Fruit fly (Drosophila melanogaster) S2 (cell line): ENCODE measurements around the gene CG12003.

ENCODE experiments used
- CG8478 ChIP-seq: fragments of >200 bp; optimal IDR thresholded peaks from 2 replicates; lab custom pipeline; 2018
- CTCF ChIP-seq, 2 experiments: fragments of >200 bp; optimal IDR thresholded peaks; 2 replicates each; lab custom pipeline; 2018

DNA sequence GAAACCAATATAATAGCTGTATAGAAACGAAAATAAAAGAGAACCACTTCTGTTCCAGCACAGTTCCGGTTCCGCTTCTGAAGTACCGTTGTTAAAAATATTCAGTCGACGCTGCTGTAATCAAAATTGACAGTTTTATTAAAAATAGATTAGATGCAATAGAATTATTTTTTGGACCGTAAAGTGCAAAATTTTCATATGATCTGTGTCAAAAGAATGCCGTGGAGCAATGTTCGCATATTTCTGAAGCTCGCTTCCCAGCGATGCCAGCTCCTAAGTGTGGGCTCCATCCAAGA, 37.6 kb downstream of the CG12003 start, which contains the start of the genes CG18170 and CG33791:
- TF ChIP-seq CG8478 (no peak), CTCF (optimal IDR thresholded peaks at IDR 0.05; lab: Kevin White, UChicago) (no peak)
